Worm (Caenorhabditis elegans) whole organism, L4 larva: ENCODE data around the gene ZC513.14.
A peak's percentile ranks its signal among the peaks of the same experiment; 100 is the strongest.

Source experiments
- D1046.2 ChIP-seq: fragments of 200-800 bp; sonication (Bioruptor generic); IDR thresholded peaks from 2 replicates; pipeline ENCODE4 v1.3.6; 2022; ENCODE audit warnings: missing genetic modification characterization, missing compliant biosample characterization
- F26F4.8 ChIP-seq: fragments of 200-800 bp; sonication (Bioruptor generic); conservative IDR thresholded peaks from 2 replicates; pipeline ENCODE4 v1.3.6; 2022; ENCODE audit warnings: missing genetic modification characterization, missing compliant biosample characterization
- F44E2.7 ChIP-seq: fragments of 200-800 bp; sonication (Bioruptor generic); IDR thresholded peaks from 2 replicates; pipeline ENCODE4 v2.1.2; 2022; ENCODE audit warnings: missing genetic modification characterization, missing compliant biosample characterization
- F49E8.2 ChIP-seq: sonication (generic microtip); optimal IDR thresholded peaks from 2 replicates; lab custom pipeline; 2016; ENCODE audit warnings: missing compliant biosample characterization, mild to moderate bottlenecking, missing genetic modification characterization, borderline replicate concordance
- R02D3.7 ChIP-seq: fragments of 150-350 bp; sonication (generic microtip); optimal IDR thresholded peaks from 3 replicates; lab custom pipeline; 2014; ENCODE audit warnings: missing biosample characterization, missing genetic modification characterization
- T20F7.1 ChIP-seq: fragments of 200-800 bp; sonication (Bioruptor generic); optimal IDR thresholded peaks from 2 replicates; lab custom pipeline; 2018; ENCODE audit warnings: mild to moderate bottlenecking, missing genetic modification characterization, missing compliant biosample characterization
- Y5F2A.4 ChIP-seq: fragments of 200-800 bp; sonication (Bioruptor generic); optimal IDR thresholded peaks from 2 replicates; lab custom pipeline; 2018; ENCODE audit warnings: mild to moderate bottlenecking, missing genetic modification characterization, missing compliant biosample characterization
- aha-1 ChIP-seq: fragments of 150-350 bp; peaks from one replicate; lab custom pipeline; 2014; ENCODE audit warnings: missing biosample characterization, missing genetic modification characterization
- arid-1 ChIP-seq: fragments of 200-800 bp; sonication (Bioruptor generic); conservative IDR thresholded peaks from 2 replicates; pipeline ENCODE4 v1.3.6; 2022; ENCODE audit warnings: missing genetic modification reagents, missing genetic modification characterization, missing compliant biosample characterization
- ceh-28 ChIP-seq: fragments of 150-350 bp; optimal IDR thresholded peaks from 2 replicates; lab custom pipeline; 2014; ENCODE audit warnings: missing biosample characterization, missing genetic modification reagents, missing genetic modification characterization
- ceh-62 ChIP-seq: sonication (generic microtip); optimal IDR thresholded peaks from 2 replicates; lab custom pipeline; 2017; ENCODE audit warnings: missing biosample characterization, missing genetic modification characterization
- ceh-82 ChIP-seq: sonication (generic microtip); optimal IDR thresholded peaks from 2 replicates; lab custom pipeline; 2017; ENCODE audit warnings: missing biosample characterization, missing genetic modification characterization
- cey-2 ChIP-seq: sonication (generic microtip); optimal IDR thresholded peaks from 3 replicates; lab custom pipeline; 2017; ENCODE audit warnings: missing genetic modification characterization, mild to moderate bottlenecking, missing compliant biosample characterization, antibody characterized with exemption, borderline replicate concordance; ENCODE audit not compliant: insufficient read depth
- daf-16 ChIP-seq, 3 experiments: sonication (generic microtip); optimal IDR thresholded peaks; 2 replicates each; lab custom pipeline; 2016 to 2017; ENCODE audit warnings: missing genetic modification characterization in 3 of 3, missing genetic modification reagents in 3 of 3, mild to moderate bottlenecking in 2 of 3, missing compliant biosample characterization in 2 of 3, missing biosample characterization in 1 of 3, moderate library complexity in 1 of 3
- daf-19 ChIP-seq: fragments of 200-800 bp; sonication (Bioruptor generic); conservative IDR thresholded peaks from 2 replicates; pipeline ENCODE4 v1.3.6; 2022; ENCODE audit warnings: missing genetic modification characterization, missing compliant biosample characterization
- daf-8 ChIP-seq: fragments of 200-800 bp; sonication (Bioruptor generic); IDR thresholded peaks from 2 replicates; pipeline ENCODE4 v1.3.6; 2022; ENCODE audit warnings: missing genetic modification characterization, missing compliant biosample characterization
- dmd-6 ChIP-seq: fragments of 200-800 bp; sonication (Bioruptor generic); IDR thresholded peaks from 2 replicates; pipeline ENCODE4 v1.3.6; 2022; ENCODE audit warnings: missing genetic modification reagents, missing genetic modification characterization, missing compliant biosample characterization
- dpl-1 ChIP-seq: fragments of 150-350 bp; optimal IDR thresholded peaks from 2 replicates; lab custom pipeline; 2014; ENCODE audit warnings: missing biosample characterization, missing genetic modification reagents, missing genetic modification characterization
- dve-1 ChIP-seq: sonication (generic microtip); optimal IDR thresholded peaks from 2 replicates; lab custom pipeline; 2017; ENCODE audit warnings: antibody characterized with exemption, mild to moderate bottlenecking, missing genetic modification characterization, missing compliant biosample characterization; ENCODE audit not compliant: insufficient read depth
- egl-27 ChIP-seq: sonication (generic microtip); optimal IDR thresholded peaks from 3 replicates; lab custom pipeline; 2017; ENCODE audit warnings: missing biosample characterization, missing genetic modification reagents, missing genetic modification characterization
- egl-43 ChIP-seq: fragments of 200-800 bp; sonication (Bioruptor generic); IDR thresholded peaks from 2 replicates; pipeline ENCODE4 v1.3.6; 2022; ENCODE audit warnings: missing genetic modification reagents, missing genetic modification characterization, missing compliant biosample characterization
- fos-1 ChIP-seq: fragments of 150-350 bp; optimal IDR thresholded peaks from 2 replicates; lab custom pipeline; 2014; ENCODE audit warnings: missing biosample characterization, missing genetic modification characterization
- hlh-30 ChIP-seq: sonication (generic microtip); optimal IDR thresholded peaks from 2 replicates; lab custom pipeline; 2017; ENCODE audit warnings: antibody characterized with exemption, mild to moderate bottlenecking, missing genetic modification characterization, missing compliant biosample characterization; ENCODE audit not compliant: insufficient read depth
- jun-1 ChIP-seq: fragments of 150-350 bp; optimal IDR thresholded peaks from 2 replicates; lab custom pipeline; 2014; ENCODE audit warnings: missing biosample characterization, missing genetic modification reagents, missing genetic modification characterization
- lin-1 ChIP-seq: fragments of 200-800 bp; sonication (Bioruptor generic); IDR thresholded peaks from 2 replicates; pipeline ENCODE4 v1.3.6; 2022; ENCODE audit warnings: missing genetic modification reagents, missing genetic modification characterization, missing compliant biosample characterization
- lin-13 ChIP-seq: fragments of 150-350 bp; optimal IDR thresholded peaks from 2 replicates; lab custom pipeline; 2014; ENCODE audit warnings: missing biosample characterization, missing genetic modification reagents, missing genetic modification characterization
- lin-29 ChIP-seq: fragments of 200-800 bp; sonication (Bioruptor generic); IDR thresholded peaks from 2 replicates; pipeline ENCODE4 v1.3.6; 2022; ENCODE audit warnings: missing genetic modification reagents, missing genetic modification characterization, missing compliant biosample characterization
- lin-38 ChIP-seq: fragments of 200-800 bp; sonication (Bioruptor generic); IDR thresholded peaks from 2 replicates; pipeline ENCODE4 v1.3.6; 2022; ENCODE audit warnings: missing genetic modification reagents, missing genetic modification characterization, missing compliant biosample characterization
- lin-39 ChIP-seq: fragments of 150-350 bp; optimal IDR thresholded peaks from 2 replicates; lab custom pipeline; 2014; ENCODE audit warnings: missing biosample characterization, missing genetic modification reagents, missing genetic modification characterization
- lsy-2 ChIP-seq, 2 experiments: fragments of 150-350 bp in 1 of 2; sonication (generic microtip) in 1 of 2; optimal IDR thresholded peaks; 2 replicates each; lab custom pipeline; 2014 to 2017; ENCODE audit warnings: missing biosample characterization in 2 of 2, missing genetic modification characterization in 2 of 2
- madf-9 ChIP-seq: fragments of 200-800 bp; sonication (Bioruptor generic); conservative IDR thresholded peaks from 2 replicates; pipeline ENCODE4 v1.3.6; 2022; ENCODE audit warnings: missing genetic modification reagents, missing genetic modification characterization, missing compliant biosample characterization
- mdl-1 ChIP-seq, 2 experiments: fragments of 150-350 bp in 1 of 2; sonication (generic microtip) in 1 of 2; optimal IDR thresholded peaks; 2 replicates each; lab custom pipeline; 2014 to 2017; ENCODE audit warnings: missing biosample characterization in 2 of 2, missing genetic modification characterization in 2 of 2
- mdt-29 ChIP-seq: fragments of 200-800 bp; sonication (Bioruptor generic); IDR thresholded peaks from 2 replicates; pipeline ENCODE4 v1.3.6; 2022; ENCODE audit warnings: missing genetic modification reagents, missing genetic modification characterization, missing compliant biosample characterization
- mep-1 ChIP-seq: fragments of 150-350 bp; sonication (generic microtip); optimal IDR thresholded peaks from 3 replicates; lab custom pipeline; 2014; ENCODE audit warnings: missing biosample characterization, missing genetic modification characterization
- mes-2 ChIP-seq: sonication (generic microtip); optimal IDR thresholded peaks from 2 replicates; lab custom pipeline; 2016; ENCODE audit warnings: missing genotype, mild to moderate bottlenecking, missing genetic modification characterization, missing compliant biosample characterization; ENCODE audit not compliant: poor library complexity, severe bottlenecking
- nhr-10 ChIP-seq: fragments of 150-350 bp; optimal IDR thresholded peaks from 2 replicates; lab custom pipeline; 2014; ENCODE audit warnings: missing biosample characterization, missing genetic modification characterization
- nhr-102 ChIP-seq: sonication (generic microtip); optimal IDR thresholded peaks from 2 replicates; lab custom pipeline; 2016; ENCODE audit warnings: mild to moderate bottlenecking, missing genetic modification characterization, moderate library complexity, missing compliant biosample characterization
- nhr-25 ChIP-seq: sonication (generic microtip); optimal IDR thresholded peaks from 2 replicates; lab custom pipeline; 2017; ENCODE audit warnings: missing genetic modification characterization, mild to moderate bottlenecking, missing compliant biosample characterization, antibody characterized with exemption, moderate library complexity, borderline replicate concordance; ENCODE audit not compliant: insufficient read depth
- nhr-48 ChIP-seq: sonication (generic microtip); optimal IDR thresholded peaks from 2 replicates; lab custom pipeline; 2016; ENCODE audit warnings: mild to moderate bottlenecking, missing genetic modification characterization, missing compliant biosample characterization
- nhr-6 ChIP-seq: fragments of 150-350 bp; optimal IDR thresholded peaks from 2 replicates; lab custom pipeline; 2014; ENCODE audit warnings: missing biosample characterization, missing genetic modification characterization
- nhr-77 ChIP-seq: fragments of 150-350 bp; optimal IDR thresholded peaks from 2 replicates; lab custom pipeline; 2014; ENCODE audit warnings: missing biosample characterization, missing genetic modification characterization
- php-3 ChIP-seq: fragments of 200-800 bp; sonication (Bioruptor generic); IDR thresholded peaks from 2 replicates; pipeline ENCODE4 v1.3.6; 2022; ENCODE audit warnings: missing genetic modification reagents, missing genetic modification characterization, missing compliant biosample characterization
- pqm-1 ChIP-seq: sonication (generic microtip); optimal IDR thresholded peaks from 2 replicates; lab custom pipeline; 2017; ENCODE audit warnings: missing biosample characterization, missing genetic modification characterization
- saeg-2 ChIP-seq: fragments of 200-800 bp; sonication (Bioruptor generic); IDR thresholded peaks from 2 replicates; pipeline ENCODE4 v1.3.6; 2022; ENCODE audit warnings: missing genetic modification reagents, missing genetic modification characterization, missing compliant biosample characterization
- sdz-12 ChIP-seq: fragments of 200-800 bp; sonication (Bioruptor generic); optimal IDR thresholded peaks from 2 replicates; lab custom pipeline; 2018; ENCODE audit warnings: mild to moderate bottlenecking, missing genetic modification characterization, missing compliant biosample characterization
- skn-1 ChIP-seq: fragments of 150-350 bp; optimal IDR thresholded peaks from 2 replicates; lab custom pipeline; 2014; ENCODE audit warnings: missing biosample characterization, missing genetic modification characterization
- snpc-1.2 ChIP-seq: fragments of 200-800 bp; sonication (Bioruptor generic); IDR thresholded peaks from 2 replicates; pipeline ENCODE4 v1.3.6; 2022; ENCODE audit warnings: missing genetic modification reagents, missing genetic modification characterization, missing compliant biosample characterization
- tag-97 ChIP-seq: fragments of 200-800 bp; sonication (Bioruptor generic); IDR thresholded peaks from 2 replicates; pipeline ENCODE4 v1.3.6; 2022; ENCODE audit warnings: missing genetic modification characterization, missing compliant biosample characterization
- unc-130 ChIP-seq: sonication (generic microtip); optimal IDR thresholded peaks from 2 replicates; lab custom pipeline; 2016; ENCODE audit warnings: missing genetic modification reagents, missing genetic modification characterization, missing compliant biosample characterization

ZC513.14 gene

DNA sequence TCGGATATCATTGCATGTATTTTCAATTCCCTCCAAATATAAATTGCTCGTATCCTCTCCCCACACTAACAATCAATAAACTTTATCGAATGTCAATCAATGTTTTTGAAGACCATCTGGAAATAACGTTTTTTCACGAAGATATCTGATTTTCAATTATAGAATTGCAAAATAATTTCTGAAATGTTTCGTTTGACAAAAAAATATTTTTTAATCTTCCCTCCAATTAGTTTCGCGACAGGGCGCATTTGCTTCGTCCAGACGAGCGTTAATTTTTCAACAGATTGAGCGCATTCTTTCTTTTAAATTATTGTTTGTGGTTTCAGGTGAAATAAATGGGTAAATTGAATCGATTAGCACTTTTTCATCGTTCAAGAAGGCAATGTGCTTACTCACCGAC, 4.7 kb downstream of the ZC513.14 start, which contains the start of gene vars-1 (continued):
- peak; percentile 49 for TF ChIP-seq hlh-30
- no peak for TF ChIP-seq ceh-82 (tag; lab: Kevin White, UChicago)
- TF ChIP-seq R02D3.7 = no peak
- no peak for TF ChIP-seq daf-16 (GFP tag; optimal IDR thresholded peaks at IDR 0.05; lab: Kevin White, UChicago)
- peak; percentile 37 for TF ChIP-seq daf-16 (tag; optimal IDR thresholded peaks at IDR 0.05; lab: Kevin White, UChicago)
- no peak for TF ChIP-seq jun-1 (tag; lab: Kevin White, UChicago)
- TF ChIP-seq cey-2 (tag; lab: Kevin White, UChicago) = no peak
- 0 out of 2 replicates have a peak, but pooled peaks have one; percentile 13 for TF ChIP-seq dmd-6 (GFP tag; lab: Robert Waterston, UW)
- peak; percentile 58 for TF ChIP-seq mes-2 (tag; lab: Kevin White, UChicago)
- no peak for TF ChIP-seq arid-1 (GFP tag; lab: Robert Waterston, UW)
- no peak for TF ChIP-seq Y5F2A.4 (GFP tag; lab: Kevin White, UChicago)
- peak; percentile 46 for TF ChIP-seq T20F7.1
- TF ChIP-seq nhr-6 (tag; lab: Kevin White, UChicago) = peak; percentile 4
- peak; percentile 7 for TF ChIP-seq F49E8.2 (tag; lab: Kevin White, UChicago)
- no peak for TF ChIP-seq pqm-1
- TF ChIP-seq F44E2.7 = no peak
- TF ChIP-seq madf-9 (GFP tag; lab: Robert Waterston, UW) = no peak
- no peak for TF ChIP-seq php-3 (GFP tag; lab: Robert Waterston, UW)
- TF ChIP-seq fos-1 (tag; lab: Kevin White, UChicago) = no peak
- no peak for TF ChIP-seq lin-39 (tag; lab: Kevin White, UChicago)
- peak; percentile 11 for TF ChIP-seq aha-1 (tag; lab: Kevin White, UChicago)
- peak; percentile 17 for TF ChIP-seq mep-1 (tag; lab: Kevin White, UChicago)
- TF ChIP-seq daf-19 (GFP tag; lab: Robert Waterston, UW) = no peak
- no peak for TF ChIP-seq sdz-12
- peak; percentile 93 for TF ChIP-seq dpl-1 (GFP tag; lab: Kevin White, UChicago)
- no peak for TF ChIP-seq dve-1 (tag; lab: Kevin White, UChicago)
- peak in 1 of 2 experiments; percentile 71 for TF ChIP-seq lsy-2 (tag; optimal IDR thresholded peaks at IDR 0.05; lab: Kevin White, UChicago)

DNA sequence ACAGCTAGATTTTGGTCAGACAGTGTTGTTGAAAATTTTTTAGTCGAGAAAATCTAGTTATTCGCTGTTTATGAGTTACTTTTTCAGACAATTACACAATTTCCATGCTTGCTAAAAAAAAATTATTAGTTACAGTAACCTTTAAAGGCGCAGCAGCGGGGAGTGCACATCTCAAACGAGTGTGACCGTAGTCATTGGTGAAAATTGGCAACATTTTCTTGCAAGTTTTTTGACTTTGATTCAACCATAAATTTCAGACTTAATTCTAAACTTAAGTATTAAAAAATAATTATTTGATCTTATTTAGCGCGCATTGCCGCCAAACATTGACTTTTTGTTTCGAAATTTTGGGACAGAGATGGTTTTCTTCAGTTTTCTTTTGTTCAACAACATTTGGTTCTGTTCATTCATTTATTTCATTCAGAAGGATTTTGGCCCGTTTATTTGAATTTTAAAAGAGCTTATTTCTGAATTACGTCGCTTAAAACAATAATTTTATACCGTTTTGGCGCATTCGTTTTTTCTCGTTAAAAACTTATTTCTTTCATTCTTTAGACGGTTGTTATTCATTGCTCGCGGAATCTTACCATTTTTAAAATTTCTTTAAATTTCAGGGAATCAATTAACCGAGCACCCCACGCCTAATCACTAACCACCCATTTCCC, 6.9 kb downstream of the ZC513.14 start, which contains the start of gene oma-2:
Gene oma-2, plus strand, starts transcription at position 615 of the 665 bp plus-strand sequence.
- TF ChIP-seq skn-1 (no peak), egl-27 (tag; lab: Kevin White, UChicago) (no peak), daf-8 (no peak), jun-1 (tag; lab: Kevin White, UChicago) (no peak), lin-13 (GFP tag; lab: Kevin White, UChicago) (peak; percentile 33), cey-2 (tag; lab: Kevin White, UChicago) (no peak), snpc-1.2 (GFP tag; lab: Robert Waterston, UW) (no peak), tag-97 (no peak), mdl-1 (tag; optimal IDR thresholded peaks at IDR 0.05; lab: Kevin White, UChicago) (no peak), nhr-77 (tag; lab: Kevin White, UChicago) (no peak), ceh-62 (no peak), ceh-28 (tag; lab: Kevin White, UChicago) (no peak), nhr-25 (tag; lab: Kevin White, UChicago) (no peak), D1046.2 (GFP tag; lab: Robert Waterston, UW) (no peak), nhr-102 (tag; lab: Kevin White, UChicago) (no peak), lin-1 (GFP tag; lab: Robert Waterston, UW) (no peak), F26F4.8 (GFP tag; lab: Robert Waterston, UW) (no peak), lin-29 (GFP tag; lab: Robert Waterston, UW) (no peak), egl-43 (GFP tag; lab: Robert Waterston, UW) (no peak), nhr-10 (tag; lab: Kevin White, UChicago) (no peak), saeg-2 (GFP tag; lab: Robert Waterston, UW) (no peak), madf-9 (GFP tag; lab: Robert Waterston, UW) (no peak), nhr-48 (no peak), unc-130 (GFP tag; lab: Kevin White, UChicago) (peak; percentile 33), lsy-2 (tag; optimal IDR thresholded peaks at IDR 0.05; lab: Kevin White, UChicago) (peak in 1 of 2 experiments; percentile 25), mdt-29 (GFP tag; lab: Robert Waterston, UW) (no peak), lin-38 (GFP tag; lab: Robert Waterston, UW) (peak; percentile 34)
